Fruit fly (Drosophila melanogaster) whole organism, embryonic: ENCODE data around the gene CG7991.

Experiments used
- Dll ChIP-seq: fragments of 200-800 bp; sonication (Bioruptor generic); IDR thresholded peaks from 4 replicates; pipeline ENCODE4 v1.3.6; 2022; ENCODE audit warnings: missing biosample characterization, missing genetic modification characterization; ENCODE audit not compliant: partially characterized antibody
- Doc3 ChIP-seq: fragments of 200-800 bp; sonication (Bioruptor generic); IDR thresholded peaks from 3 replicates; pipeline ENCODE4 v1.3.6; 2022; ENCODE audit warnings: missing biosample characterization, missing genetic modification characterization; ENCODE audit not compliant: partially characterized antibody
- sob ChIP-seq: fragments of 200-800 bp; sonication (Bioruptor generic); IDR thresholded peaks from 2 replicates; pipeline ENCODE4 v1.3.6; 2022; ENCODE audit warnings: missing biosample characterization, missing genetic modification characterization

CG7991 gene

dm6 chr3L:1756143-1756542, 81.6 kb downstream of the CG7991 start, which contains the start of gene CG8001 (continued):
- TF ChIP-seq sob (peak; percentile 31; the same call in 1 of the 2 replicates), Doc3 (GFP tag; lab: Robert Waterston, UW) (peak; percentile 46; the same call in 1 of the 3 replicates), Dll (GFP tag; lab: Robert Waterston, UW) (peak; percentile 61; the same call in 3 of the 4 replicates)
- TF ChIP-seq, all 482 proteins: peak for 39
